Worm (Caenorhabditis elegans) whole organism, young adult: ENCODE data around the gene C07A9.13.

ENCODE experiments used
- T07F8.4 ChIP-seq: sonication (generic microtip); optimal IDR thresholded peaks from 2 replicates; lab custom pipeline; 2016; ENCODE audit warnings: mild to moderate bottlenecking, missing genetic modification characterization, moderate library complexity, missing compliant biosample characterization
- aptf-2 ChIP-seq: fragments of 200-800 bp; sonication (Bioruptor generic); conservative IDR thresholded peaks from 2 replicates; pipeline ENCODE4 v1.3.6; 2022; ENCODE audit warnings: missing genetic modification reagents, missing genetic modification characterization, missing compliant biosample characterization
- gei-17 ChIP-seq: fragments of 200-800 bp; sonication (Bioruptor generic); optimal IDR thresholded peaks from 2 replicates; lab custom pipeline; 2018; ENCODE audit warnings: mild to moderate bottlenecking, missing genetic modification characterization, missing compliant biosample characterization
- lin-26 ChIP-seq: fragments of 200-800 bp; sonication (Bioruptor generic); IDR thresholded peaks from 2 replicates; pipeline ENCODE4 v1.3.6; 2022; ENCODE audit warnings: missing genetic modification reagents, missing genetic modification characterization, missing compliant biosample characterization
- madf-3 ChIP-seq: fragments of 200-800 bp; sonication (Bioruptor generic); IDR thresholded peaks from 2 replicates; pipeline ENCODE4 v1.3.6; 2022; ENCODE audit warnings: missing genetic modification reagents, missing genetic modification characterization, missing compliant biosample characterization
- mxl-1 ChIP-seq: sonication (generic microtip); optimal IDR thresholded peaks from 2 replicates; lab custom pipeline; 2016; ENCODE audit warnings: missing genetic modification characterization, missing compliant biosample characterization
- pha-4 ChIP-seq: fragments of 150-350 bp; sonication (generic microtip); optimal IDR thresholded peaks from 2 replicates; lab custom pipeline; 2014; ENCODE audit warnings: missing biosample characterization, missing genetic modification reagents, missing genetic modification characterization
- somi-1 ChIP-seq: fragments of 200-800 bp; sonication (Bioruptor generic); optimal IDR thresholded peaks from 2 replicates; lab custom pipeline; 2018; ENCODE audit warnings: mild to moderate bottlenecking, missing genetic modification characterization, missing compliant biosample characterization
- tbp1 ChIP-seq: fragments of 200-800 bp; sonication (Bioruptor generic); optimal IDR thresholded peaks from 2 replicates; lab custom pipeline; 2018; ENCODE audit warnings: mild to moderate bottlenecking, missing genetic modification characterization, missing compliant biosample characterization
- unc-130 ChIP-seq: sonication (generic microtip); optimal IDR thresholded peaks from 2 replicates; lab custom pipeline; 2016; ENCODE audit warnings: missing genetic modification reagents, missing genetic modification characterization, missing compliant biosample characterization
- zfh-2 ChIP-seq: fragments of 200-800 bp; sonication (Bioruptor generic); conservative IDR thresholded peaks from 2 replicates; pipeline ENCODE4 v1.3.6; 2022; ENCODE audit warnings: missing genetic modification reagents, missing genetic modification characterization, missing compliant biosample characterization

DNA sequence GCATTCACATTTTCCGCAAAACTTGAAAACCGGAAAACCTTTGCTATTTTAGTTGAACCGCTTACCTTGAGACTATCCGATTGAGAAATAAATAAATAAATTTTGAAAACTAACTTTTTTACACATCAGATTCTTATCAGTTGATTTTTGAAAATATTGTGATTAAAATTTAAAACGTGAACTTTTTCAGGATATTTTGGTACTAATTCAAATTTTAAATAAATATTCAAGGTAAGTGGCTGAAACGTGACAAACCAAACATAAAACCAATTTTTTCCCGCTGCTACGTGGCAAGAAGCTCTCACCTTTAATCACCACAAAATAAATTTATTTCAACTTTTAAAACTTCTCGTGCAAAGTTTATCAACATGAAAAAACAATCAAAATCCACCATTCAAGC lies 29.2 kb downstream of the C07A9.13 start, which contains the start of gene C15H7.3:
- no peak for TF ChIP-seq T07F8.4
- TF ChIP-seq zfh-2: no peak
- no peak for TF ChIP-seq somi-1 (GFP tag; lab: Kevin White, UChicago)
- TF ChIP-seq tbp1 (GFP tag; lab: Kevin White, UChicago): no peak
- TF ChIP-seq madf-3 (GFP tag; lab: Robert Waterston, UW): no peak
- TF ChIP-seq aptf-2 (GFP tag; lab: Robert Waterston, UW): no peak
- TF ChIP-seq mxl-1 (tag; lab: Kevin White, UChicago): no peak
- TF ChIP-seq pha-4 (tag; lab: Kevin White, UChicago): no peak
- no peak for TF ChIP-seq gei-17 (GFP tag; lab: Kevin White, UChicago)
- no peak for TF ChIP-seq unc-130 (GFP tag; lab: Kevin White, UChicago)
- TF ChIP-seq lin-26 (GFP tag; lab: Robert Waterston, UW): no peak
